Worm (Caenorhabditis elegans): ENCODE results near the gene C49A9.10.

- TF ChIP-seq nhr-77 (tag; optimal IDR thresholded peaks at IDR 0.05) (no peak), zag-1 (tag; optimal IDR thresholded peaks at IDR 0.05) (no peak), nhr-23 (tag; optimal IDR thresholded peaks at IDR 0.05) (no peak), egl-27 (tag; optimal IDR thresholded peaks at IDR 0.05) (no peak), nhr-237 (tag; optimal IDR thresholded peaks at IDR 0.05) (no peak), lsy-2 (tag; optimal IDR thresholded peaks at IDR 0.05) (no peak), nhr-11 (tag; optimal IDR thresholded peaks at IDR 0.05) (no peak), unc-62 (GFP tag; optimal IDR thresholded peaks at IDR 0.05) (no peak), nhr-10 (tag; optimal IDR thresholded peaks at IDR 0.05) (no peak), ztf-11 (tag; optimal IDR thresholded peaks at IDR 0.05) (no peak), mdl-1 (tag; optimal IDR thresholded peaks at IDR 0.05) (no peak), aly-2 (tag; optimal IDR thresholded peaks at IDR 0.05) (no peak), elt-3 (tag; optimal IDR thresholded peaks at IDR 0.05) (no peak)
Observed at ce11 chrIV:6185578-6185977, 20.6 kb downstream of the C49A9.10 start, which contains the start of gene asp-9.

All from whole organism, L2 larva.